Worm (Caenorhabditis elegans) whole organism, L4/young adult: ENCODE measurements around the gene metl-13.
"Not testable (repeated sequence)": the region's sequence is repeated elsewhere in the genome, so short reads cannot be mapped to it uniquely, and the experiment has no call there.

ENCODE experiments used
- W03F9.2 ChIP-seq: fragments of 150-350 bp; optimal IDR thresholded peaks from 2 replicates; lab custom pipeline; 2014; ENCODE audit warnings: missing biosample characterization, missing genetic modification characterization
- dao-5 ChIP-seq: sonication (generic microtip); optimal IDR thresholded peaks from 2 replicates; lab custom pipeline; 2016; ENCODE audit warnings: missing genotype, missing genetic modification characterization, moderate library complexity, missing compliant biosample characterization
- him-1 ChIP-seq: sonication (generic microtip); optimal IDR thresholded peaks from 2 replicates; lab custom pipeline; 2016; ENCODE audit warnings: missing genotype, missing genetic modification reagents, missing genetic modification characterization, missing compliant biosample characterization

ce11 chrIV:6594871-6595270 is 40.0 kb upstream of the metl-13 start, which contains the start of gene nspb-3:
- not testable (repeated sequence) for TF ChIP-seq him-1, W03F9.2, dao-5 (tag; lab: Kevin White, UChicago)
